Worm (Caenorhabditis elegans): ENCODE results near the gene nhr-36.

The nhr-36 gene

DNA sequence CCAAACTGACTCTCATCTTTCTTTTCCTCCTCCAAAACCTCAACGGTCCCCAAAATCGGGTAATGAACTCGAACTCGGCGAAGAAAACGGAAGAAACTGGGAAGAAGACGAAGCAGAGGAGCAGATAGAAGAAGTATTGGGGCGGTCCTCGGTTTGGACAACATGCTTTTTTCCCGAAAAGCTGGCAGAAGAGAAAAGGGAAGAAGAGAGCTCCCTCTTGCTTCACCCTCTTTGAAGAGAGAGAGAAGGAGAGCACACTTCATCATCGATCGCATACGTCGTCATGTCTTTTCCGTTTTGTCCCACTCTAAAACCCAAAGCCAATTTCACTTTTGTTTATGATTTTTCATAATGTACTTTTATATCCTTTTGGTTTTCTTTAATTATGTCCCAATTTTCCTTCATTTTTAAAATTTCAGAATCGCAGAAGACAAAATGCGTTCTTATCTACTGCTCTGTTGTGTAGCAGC is 35.7 kb downstream of the nhr-36 start, which contains the start of gene F07C3.2:
TSS of gene F07C3.2 (plus strand) at position 420 of the 470 bp plus-strand sequence.
- no peak for TF ChIP-seq dao-5 (tag; optimal IDR thresholded peaks at IDR 0.05)
- peak; percentile 23 for TF ChIP-seq him-1 (tag; optimal IDR thresholded peaks at IDR 0.05)

DNA sequence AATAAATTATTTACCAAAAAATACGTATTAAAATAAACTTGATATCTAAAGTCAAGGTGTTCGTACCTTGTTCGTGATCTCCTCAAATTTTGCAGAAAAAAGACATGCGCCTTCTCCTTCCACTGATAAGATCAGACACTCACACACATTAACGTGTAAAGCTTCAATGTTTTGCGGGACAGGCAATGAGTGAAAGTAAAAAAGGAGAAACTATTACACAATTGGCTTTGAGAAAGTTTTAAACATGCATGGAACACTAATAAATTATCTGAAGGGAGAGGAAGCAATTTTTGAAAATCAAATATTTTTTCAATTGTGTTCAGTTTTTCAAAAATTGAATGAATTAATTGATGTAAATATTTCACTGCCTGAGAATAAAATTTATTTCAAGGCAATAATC is 36.4 kb downstream of the nhr-36 start:
- TF ChIP-seq him-1 (tag; optimal IDR thresholded peaks at IDR 0.05) (no peak), W03F9.2 (tag; optimal IDR thresholded peaks at IDR 0.05) (no peak), dao-5 (tag; optimal IDR thresholded peaks at IDR 0.05) (no peak)

DNA sequence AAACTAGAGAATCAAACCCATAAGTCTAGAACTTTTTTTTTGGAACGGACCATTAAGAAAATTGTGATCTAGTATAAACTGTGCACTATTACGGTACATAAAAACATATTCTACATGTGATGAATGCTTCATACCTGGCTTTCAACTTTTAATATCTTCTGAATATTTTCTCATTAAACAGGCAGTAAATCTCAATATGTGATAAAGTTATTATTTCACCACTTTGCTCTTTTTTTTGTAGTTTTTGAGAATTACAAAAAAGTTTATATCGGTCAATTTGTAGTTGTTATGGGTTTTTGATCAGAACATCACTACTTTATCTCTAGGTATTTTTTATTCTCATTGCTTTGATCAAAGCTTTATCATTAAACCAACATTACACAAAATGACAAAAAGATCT is 37.0 kb downstream of the nhr-36 start:
- TF ChIP-seq dao-5 (tag; optimal IDR thresholded peaks at IDR 0.05) (no peak), W03F9.2 (tag; optimal IDR thresholded peaks at IDR 0.05) (no peak), him-1 (tag; optimal IDR thresholded peaks at IDR 0.05) (no peak)

ce11 chrV:9222819-9223218 is 38.6 kb downstream of the nhr-36 start:
- TF ChIP-seq W03F9.2 (tag; optimal IDR thresholded peaks at IDR 0.05) (no peak), him-1 (tag; optimal IDR thresholded peaks at IDR 0.05) (no peak), dao-5 (tag; optimal IDR thresholded peaks at IDR 0.05) (no peak)

DNA sequence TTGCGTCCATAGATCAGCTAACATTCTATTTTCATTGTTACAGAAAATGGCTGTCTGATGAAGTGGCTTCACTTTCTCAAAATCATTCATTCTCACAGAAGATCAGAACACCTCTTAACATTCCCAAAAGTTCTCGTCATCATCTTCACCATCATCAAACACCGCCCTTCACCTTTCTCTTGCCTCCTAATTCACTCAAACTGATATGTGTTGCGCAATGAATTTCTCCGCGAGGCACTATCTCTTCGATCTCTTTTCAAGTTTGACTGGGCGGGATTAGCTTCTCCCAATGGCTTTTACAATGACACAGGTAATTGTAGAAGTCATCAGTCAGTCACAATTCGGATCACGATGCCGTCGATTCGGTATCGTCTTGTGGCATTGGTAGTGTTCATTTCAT is 39.8 kb downstream of the nhr-36 start, which contains the start of gene grd-6:
TSS of gene grd-6 (plus strand) at position 301 of the 400 bp plus-strand sequence.
- TF ChIP-seq him-1 (tag; optimal IDR thresholded peaks at IDR 0.05) (no peak), dao-5 (tag; optimal IDR thresholded peaks at IDR 0.05) (no peak), W03F9.2 (tag; optimal IDR thresholded peaks at IDR 0.05) (no peak)

ce11 chrV:9220444-9220843 is 40.9 kb downstream of the nhr-36 start:
- TF ChIP-seq dao-5 (tag; optimal IDR thresholded peaks at IDR 0.05) (no peak), him-1 (tag; optimal IDR thresholded peaks at IDR 0.05) (no peak), W03F9.2 (tag; optimal IDR thresholded peaks at IDR 0.05) (no peak)

DNA sequence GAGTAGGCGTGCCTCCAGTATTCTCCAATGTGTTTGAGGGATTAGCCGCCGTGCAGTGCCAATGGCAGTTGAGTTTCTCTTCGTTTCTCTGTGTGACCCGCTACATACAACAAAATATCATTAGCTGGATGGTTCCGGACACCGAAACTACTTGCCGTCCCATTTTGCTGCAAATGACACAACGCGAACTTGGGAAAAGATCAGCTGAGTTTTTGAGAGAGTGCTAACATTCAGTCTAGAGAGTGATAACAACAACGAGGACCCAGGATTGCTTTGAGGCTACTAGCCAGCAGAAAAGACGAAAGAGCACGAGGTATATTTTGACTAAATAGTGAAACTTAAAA is 42.0 kb downstream of the nhr-36 start:
- TF ChIP-seq dao-5 (tag; optimal IDR thresholded peaks at IDR 0.05) (no peak), him-1 (tag; optimal IDR thresholded peaks at IDR 0.05) (no peak), W03F9.2 (tag; optimal IDR thresholded peaks at IDR 0.05) (no peak)

DNA sequence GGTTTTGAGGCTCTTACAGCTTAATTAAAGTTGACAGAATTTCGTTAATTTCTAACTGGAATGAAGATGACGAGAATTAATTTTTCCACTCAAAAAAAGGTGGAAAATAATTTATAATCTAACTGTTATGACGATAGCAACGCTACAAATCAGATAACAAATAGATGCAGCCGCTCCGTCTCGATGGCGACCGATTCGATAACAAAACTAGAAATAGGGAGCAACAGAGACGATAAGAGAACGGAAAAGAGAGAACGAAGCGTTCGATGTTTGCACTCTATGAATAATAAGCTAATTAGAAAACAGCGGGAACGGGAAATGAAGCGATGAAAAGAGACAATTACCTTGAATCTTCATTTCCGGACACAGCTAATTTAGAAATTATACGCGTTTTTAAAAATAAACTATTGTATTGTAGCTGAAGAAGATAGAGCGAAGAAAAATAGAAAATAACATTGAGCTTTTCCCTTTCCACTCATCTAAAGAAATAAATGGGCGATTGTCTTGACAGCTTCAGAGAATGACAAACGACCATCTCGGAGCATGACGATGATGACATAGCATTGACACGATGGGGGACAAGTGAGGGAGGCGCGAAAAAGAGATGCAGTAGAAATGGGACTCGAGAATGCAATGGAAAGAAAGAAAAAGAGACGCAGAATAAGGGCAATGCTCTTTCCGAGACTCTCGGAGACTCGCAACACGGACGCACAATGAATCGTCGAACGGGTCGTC is 42.6 kb downstream of the nhr-36 start:
- TF ChIP-seq him-1 (tag; optimal IDR thresholded peaks at IDR 0.05) (peak; percentile 57), dao-5 (tag; optimal IDR thresholded peaks at IDR 0.05) (no peak), W03F9.2 (tag; optimal IDR thresholded peaks at IDR 0.05) (no peak)

DNA sequence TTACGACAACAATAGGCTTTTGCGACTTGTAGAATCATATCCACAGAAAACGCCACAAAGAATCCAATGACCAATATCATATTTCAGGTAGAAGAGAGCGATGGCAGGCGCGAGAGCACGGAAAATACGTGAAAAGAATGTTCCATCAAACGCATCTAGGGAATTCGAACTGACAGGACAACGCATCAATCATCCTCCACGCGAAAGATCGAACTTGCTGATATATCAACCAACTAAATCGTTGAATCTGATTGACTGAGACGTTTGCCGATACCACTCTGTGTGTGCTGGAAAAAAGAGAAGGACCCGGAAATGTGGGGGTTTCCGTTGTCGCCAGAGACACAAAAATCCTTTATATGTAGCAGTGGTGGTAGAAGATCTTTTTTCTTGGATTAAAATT is 43.2 kb downstream of the nhr-36 start:
- TF ChIP-seq dao-5 (tag; optimal IDR thresholded peaks at IDR 0.05) (no peak), W03F9.2 (tag; optimal IDR thresholded peaks at IDR 0.05) (no peak), him-1 (tag; optimal IDR thresholded peaks at IDR 0.05) (no peak)

ce11 chrV:9217158-9217557 is 44.2 kb downstream of the nhr-36 start, which contains the start of gene pacs-1:
Gene pacs-1, minus strand, starts transcription at chrV:9217258.
- TF ChIP-seq dao-5 (tag; optimal IDR thresholded peaks at IDR 0.05), result no peak
- TF ChIP-seq him-1 (tag; optimal IDR thresholded peaks at IDR 0.05), result no peak
- no peak for TF ChIP-seq W03F9.2 (tag; optimal IDR thresholded peaks at IDR 0.05)

ce11 chrV:9213554-9213953 is 47.8 kb downstream of the nhr-36 start, which contains the start of gene mdt-27:
Gene mdt-27, minus strand, starts transcription at chrV:9213654.
- TF ChIP-seq dao-5 (tag; optimal IDR thresholded peaks at IDR 0.05) (no peak), W03F9.2 (tag; optimal IDR thresholded peaks at IDR 0.05) (no peak)

DNA sequence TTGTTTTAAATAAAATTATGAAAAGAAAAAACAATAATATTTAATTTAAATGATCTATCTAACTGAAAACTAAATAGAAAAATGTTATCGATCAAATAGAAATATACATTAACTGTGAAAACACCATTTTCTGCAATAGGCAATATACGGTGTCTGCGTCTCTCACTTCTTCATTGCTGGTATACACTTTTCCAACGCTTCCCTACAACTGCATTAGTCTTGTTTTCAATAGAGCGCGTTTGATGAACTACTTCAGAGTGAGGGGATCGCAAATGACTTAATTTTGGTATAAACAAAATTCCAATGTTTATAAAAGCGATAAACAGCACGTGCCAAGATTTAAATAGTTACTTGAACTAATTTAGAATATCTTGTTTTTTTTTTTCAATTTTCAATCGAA is 48.9 kb downstream of the nhr-36 start:
- TF ChIP-seq dao-5 (tag; optimal IDR thresholded peaks at IDR 0.05), result no peak
- TF ChIP-seq W03F9.2 (tag; optimal IDR thresholded peaks at IDR 0.05), result peak; percentile 55

DNA sequence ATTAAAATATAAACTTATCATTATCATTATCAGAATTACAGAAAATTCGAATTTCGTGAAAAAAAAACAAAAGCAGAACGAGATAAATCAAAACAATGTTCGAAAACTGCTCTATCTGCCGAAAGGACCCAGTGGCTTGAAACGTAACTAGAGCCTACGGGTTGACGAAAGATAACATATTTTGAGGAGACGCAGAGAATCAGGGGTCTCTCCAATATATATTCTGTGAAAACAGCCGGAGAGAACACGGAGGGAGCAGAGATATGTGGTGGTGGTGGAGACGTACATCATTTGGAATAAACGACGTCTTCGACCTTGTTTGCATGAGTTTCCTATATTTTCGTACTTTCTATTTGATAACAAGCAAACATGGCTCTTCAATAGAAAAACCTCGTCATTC is 52.5 kb downstream of the nhr-36 start:
- TF ChIP-seq W03F9.2 (tag; optimal IDR thresholded peaks at IDR 0.05) (no peak), him-1 (tag; optimal IDR thresholded peaks at IDR 0.05) (no peak), dao-5 (tag; optimal IDR thresholded peaks at IDR 0.05) (no peak)

Measured in whole organism, L4/young adult.